Fruit fly (Drosophila melanogaster): ENCODE results near the gene CG17321.

DNA sequence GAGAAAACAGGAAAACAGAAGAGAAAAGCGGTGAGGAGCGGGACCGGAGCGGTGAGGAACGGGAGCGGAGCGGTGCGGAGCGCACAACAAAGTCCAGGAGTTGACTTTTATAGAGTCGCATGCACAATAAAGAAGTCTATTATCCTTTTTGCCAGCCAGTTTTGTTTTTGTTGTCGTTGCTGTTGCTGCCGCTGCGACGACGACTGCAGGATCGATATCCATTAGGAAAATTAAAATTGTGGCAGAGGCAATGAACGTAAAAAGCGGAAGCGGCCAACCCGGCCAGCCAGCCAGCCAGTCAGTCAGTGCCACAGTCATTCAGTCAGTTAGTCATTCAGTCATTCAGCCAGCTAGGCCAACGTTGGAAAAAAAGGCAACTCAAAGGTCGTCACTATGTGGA, 39.8 kb downstream of the CG17321 start:
- TF ChIP-seq h (GFP tag; optimal IDR thresholded peaks at IDR 0.05) (no peak), ey (GFP tag; optimal IDR thresholded peaks at IDR 0.05) (no peak), pan (optimal IDR thresholded peaks at IDR 0.05) (no peak), Sp1 (GFP tag; optimal IDR thresholded peaks at IDR 0.05) (no peak), psq (GFP tag; optimal IDR thresholded peaks at IDR 0.05) (no peak)
